Fruit fly (Drosophila melanogaster): ENCODE data around the gene bdwf.

The bdwf gene

DNA sequence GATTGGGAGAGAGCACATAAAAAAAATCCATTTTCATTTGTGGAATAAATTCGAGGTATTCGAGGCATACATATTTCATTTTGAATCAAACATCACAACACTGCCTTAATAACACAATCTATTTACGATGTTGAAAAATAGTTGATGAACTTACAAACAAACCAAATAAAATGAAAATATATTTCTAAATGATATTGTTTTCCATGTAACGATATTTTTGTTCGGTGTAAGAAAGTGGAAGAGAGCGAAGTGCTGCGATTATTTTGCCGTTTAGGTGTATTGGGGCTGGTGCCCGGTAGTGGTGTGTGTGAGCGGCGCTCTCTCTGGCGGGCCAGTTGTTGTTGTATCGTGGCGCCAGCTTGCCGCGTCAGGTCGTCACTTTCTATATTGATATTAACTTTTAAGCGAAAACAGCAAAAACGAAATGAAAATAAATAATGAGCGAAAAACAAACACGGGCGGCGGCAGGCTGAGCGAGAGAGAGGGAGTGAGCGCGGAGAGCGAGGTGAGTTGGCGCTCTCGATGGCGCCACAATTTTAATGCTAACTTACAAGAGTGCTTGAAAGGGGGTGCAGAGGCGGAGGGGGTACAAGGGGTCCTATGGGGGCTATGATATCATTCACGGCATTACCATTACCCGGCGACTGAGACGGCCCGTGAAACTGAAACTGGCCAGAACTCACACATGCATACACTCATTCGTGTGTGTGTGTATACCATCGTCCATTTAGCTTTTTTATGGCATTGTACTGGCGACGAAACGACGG lies 22.3 kb upstream of the bdwf start (continued):
- TF ChIP-seq tna (GFP tag; IDR thresholded peaks at IDR 0.05; ENCODE audit: partially characterized antibody) (no peak), eyg (GFP tag; optimal IDR thresholded peaks at IDR 0.05) (peak; percentile 70), CG1647 (GFP tag; optimal IDR thresholded peaks at IDR 0.05) (peak; percentile 90), Hmx (GFP tag; optimal IDR thresholded peaks at IDR 0.05) (peak; percentile 91), Nf-YA (GFP tag; IDR thresholded peaks at IDR 0.05) (peak; percentile 40), HHEX (GFP tag; optimal IDR thresholded peaks at IDR 0.05) (peak; percentile 89), Opbp (GFP tag; IDR thresholded peaks at IDR 0.05; ENCODE audit: partially characterized antibody) (0 out of 3 replicates have a peak, but pooled peaks have one; percentile 37), CG13287 (GFP tag; IDR thresholded peaks at IDR 0.05; ENCODE audit: partially characterized antibody) (0 out of 2 replicates have a peak, but pooled peaks have one; percentile 34), CG3838 (GFP tag; optimal IDR thresholded peaks at IDR 0.05) (peak; percentile 83), oc (tag; optimal IDR thresholded peaks at IDR 0.05) (peak; percentile 96), CG15601 (tag; optimal IDR thresholded peaks at IDR 0.05) (peak; percentile 94), bsh (GFP tag; optimal IDR thresholded peaks at IDR 0.05) (peak; percentile 81 to 96), Hr3 (GFP tag; optimal IDR thresholded peaks at IDR 0.05) (peak; percentile 95), CG10959 (GFP tag; IDR thresholded peaks at IDR 0.05) (peak; percentile 69), nau (GFP tag; optimal IDR thresholded peaks at IDR 0.05) (peak; percentile 90), CG30403 (GFP tag; optimal IDR thresholded peaks at IDR 0.05) (peak; percentile 96), tup (GFP tag; optimal IDR thresholded peaks at IDR 0.05) (peak; percentile 43), Deaf1 (tag; optimal IDR thresholded peaks at IDR 0.05) (peak; percentile 75), CG18599 (GFP tag; optimal IDR thresholded peaks at IDR 0.05) (peak; percentile 96), CG6854 (GFP tag; optimal IDR thresholded peaks at IDR 0.05) (peak; percentile 88), Fer2 (tag; optimal IDR thresholded peaks at IDR 0.05) (peak; percentile 78), croc (GFP tag; conservative IDR thresholded peaks at IDR 0.05) (peak; percentile 88), dan (GFP tag; IDR thresholded peaks at IDR 0.05) (no peak), tin (GFP tag; optimal IDR thresholded peaks at IDR 0.05) (peak; percentile 86), Gsc (GFP tag; IDR thresholded peaks at IDR 0.05) (no peak), CG15011 (GFP tag; optimal IDR thresholded peaks at IDR 0.05) (peak; percentile 88), CG12071 (GFP tag; optimal IDR thresholded peaks at IDR 0.05) (peak; percentile 89), Rx (GFP tag; IDR thresholded peaks at IDR 0.05) (peak; percentile 82), CG6813 (GFP tag; optimal IDR thresholded peaks at IDR 0.05) (peak; percentile 90), Chrac-16 (GFP tag; optimal IDR thresholded peaks at IDR 0.05) (peak; percentile 92), ham (GFP tag; IDR thresholded peaks at IDR 0.05) (no peak), dpn (GFP tag; optimal IDR thresholded peaks at IDR 0.05) (peak; percentile 91 to 94), Vsx1 (GFP tag; optimal IDR thresholded peaks at IDR 0.05) (peak; percentile 85), btn (GFP tag; optimal IDR thresholded peaks at IDR 0.05) (peak; percentile 60), seq (GFP tag; IDR thresholded peaks at IDR 0.05) (peak; percentile 81), CG3995 (GFP tag; optimal IDR thresholded peaks at IDR 0.05) (peak; percentile 60), CG10462 (GFP tag; optimal IDR thresholded peaks at IDR 0.05) (peak; percentile 86), CG15269 (tag; optimal IDR thresholded peaks at IDR 0.05) (peak; percentile 94), pita (GFP tag; optimal IDR thresholded peaks at IDR 0.05) (no peak), vvl (GFP tag; IDR thresholded peaks at IDR 0.05) (peak; percentile 95), klu (GFP tag; IDR thresholded peaks at IDR 0.05) (peak; percentile 79), Dip2 (GFP tag; IDR thresholded peaks at IDR 0.05) (no peak), HmgD (GFP tag; optimal IDR thresholded peaks at IDR 0.05) (peak; percentile 23), CG34376 (GFP tag; optimal IDR thresholded peaks at IDR 0.05) (peak; percentile 94), CG4730 (GFP tag; IDR thresholded peaks at IDR 0.05) (peak; percentile 78), CG13123 (GFP tag; optimal IDR thresholded peaks at IDR 0.05) (peak; percentile 80), vnd (GFP tag; IDR thresholded peaks at IDR 0.05; ENCODE audit: partially characterized antibody) (no peak), CG2678 (tag; optimal IDR thresholded peaks at IDR 0.05) (peak; percentile 97), chif (GFP tag; optimal IDR thresholded peaks at IDR 0.05) (peak; percentile 92)
